Fruit fly (Drosophila melanogaster) Kc167 (cell line): ENCODE data around the gene Eip93F.

Experiments used
- Myc ChIP-seq: fragments of >200 bp; optimal IDR thresholded peaks from 2 replicates; lab custom pipeline; 2017; ENCODE audit warnings: missing external identifiers
- Sin3A ChIP-seq: fragments of >200 bp; optimal IDR thresholded peaks from 2 replicates; lab custom pipeline; 2018; ENCODE audit warnings: missing external identifiers
- h ChIP-seq: fragments of >200 bp; optimal IDR thresholded peaks from 3 replicates; lab custom pipeline; 2018; ENCODE audit warnings: missing external identifiers
- insv ChIP-seq: fragments of >200 bp; optimal IDR thresholded peaks from 3 replicates; lab custom pipeline; 2018; ENCODE audit warnings: missing external identifiers
- psq ChIP-seq: fragments of >200 bp; optimal IDR thresholded peaks from 2 replicates; lab custom pipeline; 2017; ENCODE audit warnings: missing external identifiers
- ttk ChIP-seq: sonication (Bioruptor generic); optimal IDR thresholded peaks from 2 replicates; lab custom pipeline; 2017; ENCODE audit warnings: missing external identifiers

The Eip93F gene

DNA sequence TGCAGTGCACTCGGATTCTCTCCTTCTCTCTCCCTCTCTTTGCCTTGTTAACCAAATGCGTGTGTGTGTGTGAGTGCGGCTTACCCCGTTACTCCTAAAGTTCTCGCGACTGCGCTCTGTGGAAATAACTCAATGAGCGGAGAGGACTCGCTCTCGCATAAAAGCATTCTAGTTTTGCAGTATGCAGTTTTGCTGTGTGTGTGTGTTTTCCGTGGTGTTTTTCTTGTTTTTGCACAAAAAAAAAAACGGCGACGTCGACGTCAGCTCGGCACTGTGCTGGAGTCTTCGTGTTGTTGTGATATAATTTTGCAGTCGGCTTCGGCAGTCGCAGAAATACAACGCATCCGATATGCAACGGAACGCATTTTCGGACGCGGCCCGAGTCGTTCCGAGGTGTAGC is 23.2 kb downstream of the Eip93F start:
- TF ChIP-seq Myc (lab: Kevin White, UChicago) = no peak
- no peak for TF ChIP-seq insv (lab: Kevin White, UChicago)
- TF ChIP-seq ttk (lab: Kevin White, UChicago) = no peak
- TF ChIP-seq psq (lab: Kevin White, UChicago) = no peak
- TF ChIP-seq Sin3A (lab: Kevin White, UChicago) = no peak
- no peak for TF ChIP-seq h (lab: Kevin White, UChicago)

DNA sequence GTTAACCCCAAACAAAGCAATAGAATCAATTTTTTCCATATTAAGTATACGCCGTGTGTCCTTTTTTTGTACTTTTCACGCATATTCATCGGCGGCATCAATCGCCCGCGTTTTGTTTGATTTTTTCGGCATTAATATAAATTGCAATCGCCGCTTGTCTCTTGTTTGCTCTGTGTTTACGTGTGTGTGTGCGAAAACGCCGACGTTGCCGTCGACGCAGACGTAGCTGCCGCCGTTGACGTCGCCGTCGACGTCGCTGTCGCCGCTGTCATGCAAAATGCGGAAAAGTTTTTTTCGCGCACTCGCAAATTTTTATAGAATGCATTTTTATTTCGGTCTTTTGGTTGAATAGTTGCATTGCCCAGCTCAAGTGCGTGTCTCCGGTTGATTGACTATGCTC is 24.1 kb downstream of the Eip93F start:
- no peak for TF ChIP-seq ttk (lab: Kevin White, UChicago)
- no peak for TF ChIP-seq psq (lab: Kevin White, UChicago)
- TF ChIP-seq insv (lab: Kevin White, UChicago) = no peak
- TF ChIP-seq h (lab: Kevin White, UChicago) = no peak
- no peak for TF ChIP-seq Sin3A (lab: Kevin White, UChicago)
- no peak for TF ChIP-seq Myc (lab: Kevin White, UChicago)

DNA sequence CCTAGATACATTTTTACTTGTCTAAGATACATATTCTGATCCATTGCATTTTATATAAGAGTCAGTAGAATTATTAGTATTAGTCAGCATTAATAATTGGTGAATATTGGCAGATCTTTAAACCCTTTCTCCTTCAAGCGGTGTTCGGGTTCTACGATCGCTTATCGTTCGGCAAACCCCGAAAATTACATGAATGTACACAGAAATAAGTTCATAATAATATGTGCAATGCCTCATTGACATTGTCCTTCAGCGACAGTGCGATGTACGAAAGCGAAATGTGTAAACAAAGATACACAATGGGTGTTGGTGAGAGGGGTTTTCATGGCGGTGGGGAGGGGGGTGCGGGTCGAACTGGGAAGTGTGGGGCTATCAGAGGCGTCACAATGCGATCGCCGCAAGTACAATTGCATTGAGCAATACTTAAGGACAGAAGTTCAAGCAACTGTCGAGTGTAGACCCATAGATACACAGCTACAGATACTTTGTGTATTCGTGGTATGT is 27.5 kb downstream of the Eip93F start:
- TF ChIP-seq Myc (lab: Kevin White, UChicago) (no peak), insv (lab: Kevin White, UChicago) (no peak), h (lab: Kevin White, UChicago) (no peak), psq (lab: Kevin White, UChicago) (no peak), Sin3A (lab: Kevin White, UChicago) (no peak), ttk (lab: Kevin White, UChicago) (no peak)

DNA sequence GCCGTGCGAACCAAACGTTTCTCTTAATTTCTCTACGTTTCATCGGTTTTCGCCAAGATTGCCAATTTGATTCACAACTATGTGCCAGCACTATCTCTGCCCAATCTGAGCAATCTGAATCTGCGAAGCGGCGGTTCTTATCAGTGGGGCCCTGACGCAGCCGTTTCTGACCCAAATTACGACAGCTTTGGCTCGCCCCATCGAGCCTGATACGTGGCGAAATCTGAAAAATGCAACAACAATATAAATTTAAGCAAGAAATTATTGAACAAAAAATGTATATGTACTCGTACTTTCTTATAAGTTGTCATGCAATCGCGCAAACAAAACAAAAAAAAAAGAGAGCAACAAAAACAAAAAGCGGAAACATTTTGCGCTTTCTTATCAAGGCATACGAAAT is 28.0 kb downstream of the Eip93F start:
- TF ChIP-seq insv (lab: Kevin White, UChicago) (no peak), Myc (lab: Kevin White, UChicago) (no peak), Sin3A (lab: Kevin White, UChicago) (no peak), psq (lab: Kevin White, UChicago) (no peak), ttk (lab: Kevin White, UChicago) (no peak), h (lab: Kevin White, UChicago) (no peak)

DNA sequence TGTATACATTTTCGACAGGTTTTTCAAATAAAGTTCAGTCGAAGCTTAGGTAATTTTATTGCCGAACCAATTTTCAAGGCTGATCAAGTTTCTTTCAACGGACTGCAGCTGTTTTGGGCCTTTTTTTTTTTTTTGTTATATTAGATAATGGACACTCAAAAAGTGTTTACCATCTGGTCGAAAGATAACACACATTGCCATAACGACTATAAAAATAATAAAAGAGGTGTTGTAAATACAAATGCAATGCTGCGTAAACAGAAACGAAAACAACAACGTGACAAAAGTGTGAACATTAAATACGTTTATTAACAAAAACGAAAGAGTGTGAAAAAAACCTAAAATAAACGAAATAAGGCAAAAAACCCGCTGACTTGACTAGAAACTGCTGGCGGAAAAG is 28.9 kb downstream of the Eip93F start:
- no peak for TF ChIP-seq psq (lab: Kevin White, UChicago)
- no peak for TF ChIP-seq Sin3A (lab: Kevin White, UChicago)
- no peak for TF ChIP-seq ttk (lab: Kevin White, UChicago)
- TF ChIP-seq insv (lab: Kevin White, UChicago) = no peak
- TF ChIP-seq h (lab: Kevin White, UChicago) = no peak
- no peak for TF ChIP-seq Myc (lab: Kevin White, UChicago)

DNA sequence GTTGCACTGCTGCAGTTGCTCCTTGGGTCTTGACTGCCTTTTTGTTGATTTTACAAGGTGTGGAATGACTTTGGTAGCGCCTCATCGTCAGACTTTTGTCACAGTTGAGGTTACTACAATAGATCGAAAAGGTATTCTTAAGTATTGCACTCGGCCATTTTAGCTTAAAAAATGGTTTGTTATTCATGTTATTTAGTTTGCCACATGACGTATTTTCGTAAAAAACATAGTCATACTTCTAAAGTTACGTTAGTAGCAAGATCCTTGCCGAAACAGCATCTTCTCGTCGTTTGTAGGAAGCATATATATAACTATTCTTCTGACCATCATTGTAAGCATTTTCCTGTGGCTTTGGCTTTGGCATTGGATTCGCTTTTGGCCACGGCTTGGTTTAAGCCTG is 30.5 kb downstream of the Eip93F start:
- TF ChIP-seq Sin3A (lab: Kevin White, UChicago) = no peak
- no peak for TF ChIP-seq psq (lab: Kevin White, UChicago)
- no peak for TF ChIP-seq insv (lab: Kevin White, UChicago)
- TF ChIP-seq ttk (lab: Kevin White, UChicago) = no peak

DNA sequence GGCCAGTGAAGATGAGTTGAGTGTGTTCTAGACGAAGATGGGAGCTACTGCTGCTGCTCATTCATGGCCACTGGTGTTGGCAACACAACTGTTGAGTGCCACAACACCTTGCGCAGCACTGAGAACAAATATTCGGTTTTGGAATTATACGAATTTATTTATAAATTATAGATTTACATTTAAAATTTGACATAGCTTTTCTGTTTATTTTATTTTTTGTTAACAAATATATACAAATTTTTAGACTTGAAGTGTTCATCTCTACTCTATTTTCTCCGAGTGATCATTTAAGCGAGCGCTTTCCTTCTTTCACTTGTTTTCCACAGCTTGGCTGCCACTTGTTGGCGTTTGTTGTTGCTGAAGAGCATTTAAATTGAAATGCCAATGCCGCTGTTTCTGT is 38.6 kb downstream of the Eip93F start:
- TF ChIP-seq h (lab: Kevin White, UChicago) (no peak), ttk (lab: Kevin White, UChicago) (no peak), Myc (lab: Kevin White, UChicago) (no peak), insv (lab: Kevin White, UChicago) (no peak), psq (lab: Kevin White, UChicago) (no peak), Sin3A (lab: Kevin White, UChicago) (no peak)

DNA sequence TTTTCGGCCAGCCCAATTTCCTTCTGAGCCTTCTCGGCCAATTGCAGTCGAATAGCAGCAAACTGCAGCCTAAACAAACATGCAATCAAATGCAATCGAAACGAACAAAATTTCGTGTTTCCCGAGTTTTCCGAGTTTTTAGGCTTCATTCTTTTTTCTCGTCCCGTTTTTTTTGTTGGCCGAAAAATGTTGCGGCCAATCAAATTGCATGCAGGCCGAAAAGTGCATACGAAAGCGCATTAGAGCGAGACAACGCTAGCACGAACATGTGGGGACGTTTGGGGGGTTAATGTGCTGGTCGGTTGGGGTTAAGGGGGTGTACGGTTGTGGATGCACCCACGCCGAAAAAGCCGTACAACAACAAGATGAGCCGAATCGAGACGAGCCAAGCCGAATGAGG is 40.9 kb downstream of the Eip93F start:
- TF ChIP-seq Sin3A (lab: Kevin White, UChicago) = no peak
- TF ChIP-seq h (lab: Kevin White, UChicago) = no peak
- TF ChIP-seq ttk (lab: Kevin White, UChicago) = no peak
- TF ChIP-seq insv (lab: Kevin White, UChicago) = no peak
- no peak for TF ChIP-seq psq (lab: Kevin White, UChicago)
- no peak for TF ChIP-seq Myc (lab: Kevin White, UChicago)

DNA sequence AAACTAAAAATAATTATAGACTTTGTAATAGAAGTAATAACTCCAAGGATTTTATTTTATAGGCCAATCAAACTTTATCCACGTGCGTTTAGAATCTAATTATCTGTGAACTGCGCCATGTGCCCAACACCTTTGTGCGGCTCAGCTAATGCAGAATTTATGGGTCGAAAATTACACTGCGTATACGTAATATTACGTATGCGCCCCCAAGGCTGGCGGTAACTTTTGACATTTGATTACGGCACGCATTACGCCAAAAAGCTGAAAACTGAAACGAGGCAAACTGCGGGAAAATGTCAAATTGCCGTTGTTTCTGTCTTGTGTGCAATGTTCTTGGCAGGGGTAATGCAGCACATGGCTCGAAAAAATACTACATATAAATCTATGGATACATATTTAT is 42.7 kb downstream of the Eip93F start:
- TF ChIP-seq psq (lab: Kevin White, UChicago) (no peak), ttk (lab: Kevin White, UChicago) (no peak), h (lab: Kevin White, UChicago) (no peak), Sin3A (lab: Kevin White, UChicago) (no peak), insv (lab: Kevin White, UChicago) (no peak), Myc (lab: Kevin White, UChicago) (no peak)

DNA sequence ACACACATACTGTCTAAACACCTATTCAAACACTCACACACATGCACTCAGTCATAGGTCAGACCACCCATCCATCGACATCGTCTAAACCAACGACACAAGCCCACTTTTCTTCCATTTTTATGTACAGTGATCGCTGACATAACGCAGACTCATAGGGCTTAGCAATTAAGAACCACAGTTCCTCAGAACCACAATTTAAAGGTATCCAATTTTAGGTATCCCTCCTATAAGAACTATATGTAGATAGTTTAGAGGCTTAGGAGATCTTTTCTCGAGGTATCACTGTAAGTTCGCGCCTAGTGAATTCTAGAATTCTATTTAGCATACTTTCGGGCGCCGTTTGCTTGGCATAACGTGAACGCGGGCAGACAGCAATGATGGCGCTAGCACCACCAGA is 44.0 kb downstream of the Eip93F start:
- TF ChIP-seq Myc (lab: Kevin White, UChicago) = no peak
- TF ChIP-seq Sin3A (lab: Kevin White, UChicago) = no peak
- TF ChIP-seq psq (lab: Kevin White, UChicago) = no peak
- no peak for TF ChIP-seq insv (lab: Kevin White, UChicago)
- TF ChIP-seq ttk (lab: Kevin White, UChicago) = no peak
- TF ChIP-seq h (lab: Kevin White, UChicago) = no peak

DNA sequence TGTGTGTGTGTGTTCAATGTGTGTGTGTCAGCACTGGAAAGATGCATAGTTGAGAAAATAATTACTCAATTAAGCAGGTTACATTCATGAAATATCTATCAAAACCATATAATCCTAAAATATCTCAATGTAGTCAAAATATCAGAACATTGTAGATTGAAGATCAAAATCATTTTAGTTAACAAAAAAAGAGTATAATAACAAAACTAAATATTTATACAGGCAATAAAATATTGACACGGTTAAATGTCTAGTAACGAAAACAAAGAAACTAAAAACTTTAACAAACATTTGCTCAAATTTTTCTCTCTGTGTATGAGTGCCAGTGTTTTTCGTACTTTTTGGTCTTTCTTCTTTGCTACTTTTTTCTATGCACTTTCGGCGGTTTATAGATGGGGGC is 50.0 kb downstream of the Eip93F start:
- no peak for TF ChIP-seq Sin3A (lab: Kevin White, UChicago)
- no peak for TF ChIP-seq h (lab: Kevin White, UChicago)
- no peak for TF ChIP-seq insv (lab: Kevin White, UChicago)
- TF ChIP-seq Myc (lab: Kevin White, UChicago) = no peak
- TF ChIP-seq ttk (lab: Kevin White, UChicago) = no peak
- TF ChIP-seq psq (lab: Kevin White, UChicago) = no peak

DNA sequence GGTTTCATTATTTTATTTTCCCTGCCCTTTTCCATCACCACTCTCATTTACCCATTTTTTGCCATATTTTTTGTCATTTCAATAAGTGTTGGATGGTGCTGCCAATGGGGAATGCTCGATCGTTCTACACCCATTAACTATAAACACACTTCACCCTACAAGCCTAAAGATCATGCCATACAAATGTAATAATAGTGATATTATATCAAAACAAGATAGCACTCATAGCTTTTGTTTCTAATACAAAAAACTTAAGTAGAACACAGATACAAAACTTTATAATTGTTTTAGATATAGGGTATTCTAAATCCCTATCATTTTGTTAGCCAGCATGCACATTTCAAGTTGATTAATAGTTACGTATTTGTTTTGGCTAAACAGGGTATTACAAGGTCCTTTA is 50.7 kb downstream of the Eip93F start:
- TF ChIP-seq Sin3A (lab: Kevin White, UChicago) (no peak), h (lab: Kevin White, UChicago) (no peak), Myc (lab: Kevin White, UChicago) (no peak), psq (lab: Kevin White, UChicago) (no peak), insv (lab: Kevin White, UChicago) (no peak), ttk (lab: Kevin White, UChicago) (no peak)
